Fruit fly (Drosophila melanogaster) whole organism, pupa: Measurements from ENCODE around the gene CG45045.

Experiments used
- CG10348 ChIP-seq: fragments of 200-800 bp; sonication (Bioruptor generic); IDR thresholded peaks from 2 replicates; pipeline ENCODE4 v1.3.6; 2022; ENCODE audit warnings: missing biosample characterization, missing genetic modification characterization
- CG12605 ChIP-seq: fragments of 200-800 bp; sonication (Bioruptor generic); IDR thresholded peaks from 2 replicates; pipeline ENCODE4 v1.3.6; 2022; ENCODE audit warnings: missing biosample characterization, missing genetic modification characterization
- CG13204 ChIP-seq: fragments of 200-800 bp; sonication (Bioruptor generic); optimal IDR thresholded peaks from 2 replicates; lab custom pipeline; 2018; ENCODE audit warnings: missing biosample characterization, mild to moderate bottlenecking, missing genetic modification characterization, moderate library complexity
- CG14655 ChIP-seq: fragments of 200-800 bp; sonication (Bioruptor generic); optimal IDR thresholded peaks from 3 replicates; lab custom pipeline; 2017; ENCODE audit warnings: mild to moderate bottlenecking, missing biosample characterization, missing genetic modification reagents, missing genetic modification characterization
- CG15710 ChIP-seq: fragments of 200-800 bp; sonication (Bioruptor generic); optimal IDR thresholded peaks from 2 replicates; lab custom pipeline; 2018; ENCODE audit warnings: missing biosample characterization, mild to moderate bottlenecking, missing genetic modification characterization, moderate library complexity
- CG17806 ChIP-seq: fragments of 200-800 bp; sonication (Bioruptor generic); optimal IDR thresholded peaks from 2 replicates; lab custom pipeline; 2018; ENCODE audit warnings: missing biosample characterization, mild to moderate bottlenecking, missing genetic modification characterization, moderate library complexity
- CG32121 ChIP-seq: fragments of 200-800 bp; sonication (Bioruptor generic); IDR thresholded peaks from 2 replicates; pipeline ENCODE4 v1.3.6; 2022; ENCODE audit warnings: missing biosample characterization, missing genetic modification characterization
- CG34367 ChIP-seq: fragments of 200-800 bp; sonication (Bioruptor generic); optimal IDR thresholded peaks from 2 replicates; lab custom pipeline; 2018; ENCODE audit warnings: missing biosample characterization, mild to moderate bottlenecking, missing genetic modification characterization
- CG4496 ChIP-seq: fragments of 200-800 bp; sonication (Bioruptor generic); IDR thresholded peaks from 3 replicates; pipeline ENCODE4 v1.3.6; 2022; ENCODE audit warnings: missing biosample characterization, missing genetic modification characterization
- CG8159 ChIP-seq: fragments of 200-800 bp; sonication (Bioruptor generic); optimal IDR thresholded peaks from 3 replicates; lab custom pipeline; 2018; ENCODE audit warnings: missing biosample characterization, mild to moderate bottlenecking, missing genetic modification characterization, moderate library complexity
- CG8301 ChIP-seq: fragments of 200-800 bp; sonication (Bioruptor generic); optimal IDR thresholded peaks from 2 replicates; lab custom pipeline; 2018; ENCODE audit warnings: missing biosample characterization, mild to moderate bottlenecking, missing genetic modification characterization
- CG9948 ChIP-seq: fragments of 200-800 bp; sonication (Bioruptor generic); optimal IDR thresholded peaks from 2 replicates; lab custom pipeline; 2018; ENCODE audit warnings: missing biosample characterization, mild to moderate bottlenecking, missing genetic modification characterization, moderate library complexity
- D1 ChIP-seq: fragments of 200-800 bp; sonication (Bioruptor generic); optimal IDR thresholded peaks from 2 replicates; lab custom pipeline; 2018; ENCODE audit warnings: missing biosample characterization, mild to moderate bottlenecking, missing genetic modification characterization, moderate library complexity
- EcR ChIP-seq: fragments of 200-800 bp; sonication (Bioruptor generic); optimal IDR thresholded peaks from 3 replicates; lab custom pipeline; 2019; ENCODE audit warnings: missing biosample characterization, missing genetic modification characterization, mild to moderate bottlenecking, moderate library complexity, missing genetic modification reagents
- Ets98B ChIP-seq: fragments of 200-800 bp; sonication (Bioruptor generic); IDR thresholded peaks from 2 replicates; pipeline ENCODE4 v1.3.6; 2022; ENCODE audit warnings: missing biosample characterization, missing genetic modification characterization
- Pif1A ChIP-seq: fragments of 200-800 bp; sonication (Bioruptor generic); optimal IDR thresholded peaks from 3 replicates; lab custom pipeline; 2016; ENCODE audit warnings: missing biosample characterization, missing genetic modification characterization
- Pif1B ChIP-seq: fragments of 200-800 bp; sonication (Bioruptor generic); optimal IDR thresholded peaks from 3 replicates; lab custom pipeline; 2016; ENCODE audit warnings: missing biosample characterization, missing genetic modification characterization
- Snoo ChIP-seq: fragments of 200-800 bp; sonication (Bioruptor generic); optimal IDR thresholded peaks from 3 replicates; lab custom pipeline; 2017; ENCODE audit warnings: missing biosample characterization, mild to moderate bottlenecking, missing genetic modification characterization, inconsistent platforms
- fd96Ca ChIP-seq: fragments of 200-800 bp; sonication (Bioruptor generic); IDR thresholded peaks from 3 replicates; pipeline ENCODE4 v1.3.6; 2022; ENCODE audit warnings: missing biosample characterization, missing genetic modification characterization
- gl ChIP-seq: fragments of 200-800 bp; sonication (Bioruptor generic); optimal IDR thresholded peaks from 2 replicates; lab custom pipeline; 2018; ENCODE audit warnings: missing biosample characterization, mild to moderate bottlenecking, missing genetic modification characterization
- rn ChIP-seq: fragments of 200-800 bp; sonication (Bioruptor generic); IDR thresholded peaks from 2 replicates; pipeline ENCODE4 v1.3.6; 2022; ENCODE audit warnings: missing biosample characterization, missing genetic modification characterization

CG45045 gene

dm6 chr3R:17705140-17705539 is 37.8 kb downstream of the CG45045 start:
- no peak for TF ChIP-seq CG10348
- TF ChIP-seq gl (tag; lab: Kevin White, UChicago): no peak
- TF ChIP-seq Ets98B (GFP tag; lab: Robert Waterston, UW): no peak
- TF ChIP-seq CG12605: no peak
- no peak for TF ChIP-seq CG13204 (GFP tag; lab: Kevin White, UChicago)
- TF ChIP-seq CG17806 (tag; lab: Kevin White, UChicago): no peak
- no peak for TF ChIP-seq CG34367 (tag; lab: Kevin White, UChicago)
- no peak for TF ChIP-seq EcR
- TF ChIP-seq Pif1B (GFP tag; lab: Kevin White, UChicago): no peak
- TF ChIP-seq CG32121 (GFP tag; lab: Robert Waterston, UW): no peak
- no peak for TF ChIP-seq CG4496
- TF ChIP-seq CG8159 (tag; lab: Kevin White, UChicago): no peak
- no peak for TF ChIP-seq CG9948 (tag; lab: Kevin White, UChicago)
- TF ChIP-seq CG14655 (GFP tag; lab: Kevin White, UChicago): no peak
- TF ChIP-seq, all 21 proteins: peak for 0

DNA sequence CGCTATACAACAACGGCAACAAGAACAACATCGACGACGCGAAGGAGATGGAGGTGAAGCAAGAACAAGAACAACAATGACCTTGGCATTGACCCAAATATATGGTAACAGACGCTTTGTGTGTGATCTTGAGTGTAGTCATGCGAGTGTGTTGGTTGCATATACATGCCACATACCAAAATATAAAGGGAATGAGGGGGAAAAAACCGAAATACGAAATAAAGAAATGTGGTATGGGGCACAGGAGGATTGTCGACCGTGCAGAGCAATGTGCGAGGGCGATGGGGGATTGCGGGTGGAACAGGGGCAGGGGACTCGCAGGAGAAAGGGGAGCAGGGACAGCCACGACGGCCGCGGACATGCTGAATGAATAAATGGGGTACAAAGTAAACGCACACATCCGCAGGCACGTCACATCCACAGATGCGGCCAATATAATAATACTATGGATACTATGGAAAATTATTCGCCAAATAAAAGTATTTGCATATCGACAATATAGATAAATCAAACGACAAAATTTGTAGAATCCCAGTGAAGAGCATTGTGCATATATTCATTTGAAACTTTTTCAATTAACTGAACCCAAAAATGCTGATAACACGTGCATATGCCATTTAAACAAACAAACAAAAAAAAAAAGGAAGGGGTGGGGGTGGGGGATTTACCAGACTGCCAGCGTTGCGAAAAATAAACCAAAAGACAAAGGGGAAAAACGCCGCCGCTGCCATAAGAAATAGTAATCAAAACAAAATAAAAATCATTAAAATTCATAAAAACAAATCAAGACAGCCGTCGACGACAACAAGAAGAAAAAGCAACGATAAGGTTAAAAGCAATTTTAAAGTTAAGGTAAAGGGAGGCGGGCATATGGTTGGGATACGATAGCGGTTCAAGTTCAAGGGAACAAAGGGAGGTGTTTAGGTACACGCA is 38.8 kb downstream of the CG45045 start:
- TF ChIP-seq Snoo (no peak), CG9948 (tag; lab: Kevin White, UChicago) (peak; percentile 24), CG34367 (tag; lab: Kevin White, UChicago) (peak; percentile 34), Pif1B (GFP tag; lab: Kevin White, UChicago) (no peak), CG12605 (no peak; the same call in 1 of the 2 replicates), Ets98B (GFP tag; lab: Robert Waterston, UW) (no peak), CG8159 (tag; lab: Kevin White, UChicago) (peak; percentile 48), gl (tag; lab: Kevin White, UChicago) (peak; percentile 50), EcR (peak; percentile 83), Pif1A (GFP tag; lab: Kevin White, UChicago) (peak; percentile 31), CG13204 (GFP tag; lab: Kevin White, UChicago) (peak; percentile 6)

- TF ChIP-seq CG10348 (no peak), CG13204 (GFP tag; lab: Kevin White, UChicago) (peak; percentile 57), EcR (peak; percentile 94), fd96Ca (GFP tag; lab: Robert Waterston, UW) (0 out of 3 replicates have a peak, but pooled peaks have one; percentile 7), Snoo (no peak)
- TF ChIP-seq, all 21 proteins: peak for 3
Observed at dm6 chr3R:17706971-17707406, 39.6 kb downstream of the CG45045 start.

dm6 chr3R:17707799-17708198 is 40.4 kb downstream of the CG45045 start:
- TF ChIP-seq Pif1B (GFP tag; lab: Kevin White, UChicago) (no peak), D1 (no peak), CG10348 (no peak), CG32121 (GFP tag; lab: Robert Waterston, UW) (no peak), CG17806 (tag; lab: Kevin White, UChicago) (no peak), rn (GFP tag; lab: Robert Waterston, UW) (no peak), fd96Ca (GFP tag; lab: Robert Waterston, UW) (no peak), CG13204 (GFP tag; lab: Kevin White, UChicago) (no peak), CG34367 (tag; lab: Kevin White, UChicago) (no peak)

- TF ChIP-seq CG8301 (no peak), fd96Ca (GFP tag; lab: Robert Waterston, UW) (peak; percentile 18; the same call in 1 of the 3 replicates), CG15710 (no peak), CG14655 (GFP tag; lab: Kevin White, UChicago) (peak; percentile 18), CG8159 (tag; lab: Kevin White, UChicago) (peak; percentile 32)
- TF ChIP-seq, all 21 proteins: peak for 3
Observed at dm6 chr3R:17708778-17709476, 41.6 kb downstream of the CG45045 start.

DNA sequence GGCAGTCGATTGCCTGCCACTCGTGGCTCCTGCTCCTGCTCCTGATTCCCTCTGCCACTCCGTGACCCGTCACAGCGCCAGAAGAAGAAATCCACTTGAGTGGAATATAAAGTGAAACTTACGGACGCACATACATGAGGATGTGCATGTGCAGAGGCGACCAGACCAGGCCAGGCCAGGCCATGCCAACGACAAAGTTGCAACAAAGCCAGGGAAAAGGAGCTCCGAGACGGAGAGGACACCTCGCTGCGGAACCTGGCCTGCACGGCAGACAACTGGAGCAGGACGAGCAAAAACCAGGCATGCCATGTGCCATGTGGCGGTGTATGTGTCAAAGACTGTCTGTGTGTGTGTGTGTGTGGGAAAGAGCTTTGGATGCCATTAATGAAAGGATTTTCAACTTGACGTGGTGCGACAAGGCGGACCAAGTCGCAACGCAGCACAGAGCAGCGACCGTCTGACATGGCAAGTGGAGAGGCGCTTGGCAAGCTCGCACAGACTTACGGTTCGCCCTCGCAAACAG is 42.3 kb downstream of the CG45045 start:
- peak; percentile 56 for TF ChIP-seq CG13204 (GFP tag; lab: Kevin White, UChicago)
- TF ChIP-seq CG10348: no peak
- TF ChIP-seq, all 21 proteins: peak for 1
